Fruit fly (Drosophila melanogaster): ENCODE results near the gene 7B2.

- TF ChIP-seq Myc (optimal IDR thresholded peaks at IDR 0.05) = no peak
- TF ChIP-seq psq (optimal IDR thresholded peaks at IDR 0.05) = no peak
- no peak for TF ChIP-seq ttk (optimal IDR thresholded peaks at IDR 0.05)
These were observed at the start of gene 7B2 for dm6 chr3R:5376612-5377011.
